Fruit fly (Drosophila melanogaster): Measurements from ENCODE around the gene CG7632.
A peak's percentile ranks its signal among the peaks of the same experiment; 100 is the strongest.

The CG7632 gene

DNA sequence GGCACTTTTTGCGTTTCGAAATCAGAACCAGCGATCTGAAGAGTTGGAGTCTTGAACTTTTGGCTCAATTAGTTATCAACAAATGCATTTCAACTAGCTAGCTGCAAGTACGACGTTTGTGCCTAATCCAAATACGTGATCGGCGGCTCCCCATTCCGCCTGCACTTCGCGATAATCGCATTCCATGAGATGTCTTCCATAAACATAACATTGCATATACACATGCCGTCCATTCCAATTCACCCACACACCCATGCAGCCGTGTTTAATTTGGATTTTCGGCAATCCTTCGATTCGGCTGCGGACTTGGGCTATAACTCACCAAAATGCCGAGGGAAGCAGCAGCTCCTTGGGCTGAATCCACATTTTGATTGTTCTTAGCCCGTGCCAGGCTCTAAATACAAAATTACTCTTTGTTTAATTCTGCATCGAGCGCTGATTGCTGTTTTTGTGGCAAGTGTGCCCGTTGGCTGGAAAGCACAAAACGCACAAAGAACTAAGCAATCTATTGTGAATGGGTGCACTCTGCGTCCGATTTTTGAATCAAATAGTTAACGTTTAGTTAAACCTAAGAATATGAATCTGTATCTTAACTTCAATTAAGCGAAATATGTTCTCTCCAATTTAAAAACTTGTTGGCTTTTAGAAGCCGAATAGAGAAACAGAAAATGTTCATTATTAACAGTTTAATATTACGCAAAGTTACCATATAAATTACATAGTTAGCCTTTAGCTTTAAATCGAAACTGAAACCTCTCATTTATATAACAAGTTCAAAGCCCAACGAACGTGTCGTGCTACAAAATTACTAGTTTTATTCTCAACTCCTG, 39.0 kb downstream of the CG7632 start, which contains the start of the genes Tbc1d8-9 and CG32436 (continued):
- TF ChIP-seq NC2β (GFP tag; optimal IDR thresholded peaks at IDR 0.05) (no peak), ap (GFP tag; IDR thresholded peaks at IDR 0.05) (no peak), CG3065 (GFP tag; optimal IDR thresholded peaks at IDR 0.05) (no peak), corto (GFP tag; optimal IDR thresholded peaks at IDR 0.05) (no peak), CG6765 (GFP tag; optimal IDR thresholded peaks at IDR 0.05) (no peak), bsh (GFP tag; optimal IDR thresholded peaks at IDR 0.05) (no peak), CG12236 (GFP tag; optimal IDR thresholded peaks at IDR 0.05) (no peak), CG32772 (GFP tag; IDR thresholded peaks at IDR 0.05) (no peak), crp (GFP tag; optimal IDR thresholded peaks at IDR 0.05) (no peak), Eip74EF (GFP tag; optimal IDR thresholded peaks at IDR 0.05) (no peak), btn (GFP tag; optimal IDR thresholded peaks at IDR 0.05) (no peak), lbe (GFP tag; optimal IDR thresholded peaks at IDR 0.05) (no peak), HLH3B (GFP tag; IDR thresholded peaks at IDR 0.05) (no peak), MESR4 (GFP tag; optimal IDR thresholded peaks at IDR 0.05) (peak; percentile 90), H15 (GFP tag; IDR thresholded peaks at IDR 0.05) (no peak), CG14050 (GFP tag; IDR thresholded peaks at IDR 0.05) (no peak), gcm (GFP tag; optimal IDR thresholded peaks at IDR 0.05) (no peak), CG8281 (tag; optimal IDR thresholded peaks at IDR 0.05) (no peak), CG4854 (GFP tag; optimal IDR thresholded peaks at IDR 0.05) (no peak), CG4360 (GFP tag; IDR thresholded peaks at IDR 0.05) (peak; percentile 81), Six4 (GFP tag; optimal IDR thresholded peaks at IDR 0.05) (no peak), Oaz (GFP tag; IDR thresholded peaks at IDR 0.05) (no peak), fu2 (GFP tag; optimal IDR thresholded peaks at IDR 0.05) (no peak), CG3838 (GFP tag; optimal IDR thresholded peaks at IDR 0.05) (no peak), CG4424 (GFP tag; optimal IDR thresholded peaks at IDR 0.05) (no peak), HmgD (GFP tag; optimal IDR thresholded peaks at IDR 0.05) (no peak), CG11560 (tag; IDR thresholded peaks at IDR 0.05) (no peak), cwo (GFP tag; optimal IDR thresholded peaks at IDR 0.05) (no peak), otp (GFP tag; IDR thresholded peaks at IDR 0.05) (no peak), sens (GFP tag) (peak; percentile 42), en (GFP tag; optimal IDR thresholded peaks at IDR 0.05) (no peak), CG5245 (GFP tag; optimal IDR thresholded peaks at IDR 0.05) (no peak), CG7963 (GFP tag; IDR thresholded peaks at IDR 0.05; ENCODE audit: partially characterized antibody) (no peak), Fer1 (GFP tag; optimal IDR thresholded peaks at IDR 0.05) (peak; percentile 12), CG16779 (GFP tag; IDR thresholded peaks at IDR 0.05) (no peak), CG13296 (GFP tag; optimal IDR thresholded peaks at IDR 0.05) (no peak), nom (GFP tag; optimal IDR thresholded peaks at IDR 0.05) (no peak), CG11085 (GFP tag; IDR thresholded peaks at IDR 0.05) (no peak), CG9437 (GFP tag; optimal IDR thresholded peaks at IDR 0.05) (no peak), knrl (GFP tag; IDR thresholded peaks at IDR 0.05; ENCODE audit: partially characterized antibody) (no peak), CG17802 (tag; optimal IDR thresholded peaks at IDR 0.05) (no peak), zen (tag; optimal IDR thresholded peaks at IDR 0.05) (no peak), CG12769 (tag; optimal IDR thresholded peaks at IDR 0.05) (no peak), CG10274 (GFP tag; optimal IDR thresholded peaks at IDR 0.05) (no peak), MBD-R2 (GFP tag; IDR thresholded peaks at IDR 0.05) (peak; percentile 83), CG16863 (GFP tag; optimal IDR thresholded peaks at IDR 0.05) (no peak), CG14860 (GFP tag; IDR thresholded peaks at IDR 0.05; ENCODE audit: partially characterized antibody) (no peak; the same call in 2 of the 3 replicates), CG31365 (tag; optimal IDR thresholded peaks at IDR 0.05) (no peak), CG14710 (tag; optimal IDR thresholded peaks at IDR 0.05) (peak; percentile 35)
